Worm (Caenorhabditis elegans) whole organism, midembryonic: Measurements from ENCODE around the gene memi-1.

Source experiments
- T22C8.4 ChIP-seq: fragments of 200-800 bp; sonication (Bioruptor generic); IDR thresholded peaks from 2 replicates; pipeline ENCODE4 v1.3.6; 2022; ENCODE audit warnings: missing genetic modification characterization, missing compliant biosample characterization
- cog-1 ChIP-seq: sonication (generic microtip); optimal IDR thresholded peaks from 2 replicates; lab custom pipeline; 2016; ENCODE audit warnings: missing genetic modification characterization, missing compliant biosample characterization
- flt-1 ChIP-seq: fragments of 200-800 bp; sonication (Bioruptor generic); IDR thresholded peaks from 2 replicates; pipeline ENCODE4 v1.3.6; 2022; ENCODE audit warnings: missing genetic modification characterization, missing compliant biosample characterization
- klf-2 ChIP-seq: fragments of 200-800 bp; sonication (Bioruptor generic); conservative IDR thresholded peaks from 2 replicates; pipeline ENCODE4 v1.3.6; 2022; ENCODE audit warnings: missing genetic modification reagents, missing genetic modification characterization, missing compliant biosample characterization
- med-1 ChIP-seq: sonication (generic microtip); optimal IDR thresholded peaks from 2 replicates; lab custom pipeline; 2017; ENCODE audit warnings: missing genetic modification characterization, mild to moderate bottlenecking, missing compliant biosample characterization, antibody characterized with exemption, missing genetic modification reagents; ENCODE audit not compliant: insufficient read depth
- ref-1 ChIP-seq: fragments of 200-800 bp; sonication (Bioruptor generic); conservative IDR thresholded peaks from 2 replicates; pipeline ENCODE4 v1.3.6; 2022; ENCODE audit warnings: missing genetic modification reagents, missing genetic modification characterization, missing compliant biosample characterization
- tab-1 ChIP-seq: fragments of 200-800 bp; sonication (Bioruptor generic); IDR thresholded peaks from 2 replicates; pipeline ENCODE4 v1.3.6; 2022; ENCODE audit warnings: missing genetic modification characterization, missing compliant biosample characterization
- ztf-23 ChIP-seq: fragments of 200-800 bp; sonication (Bioruptor generic); IDR thresholded peaks from 2 replicates; pipeline ENCODE4 v1.3.6; 2022; ENCODE audit warnings: missing genetic modification reagents, missing genetic modification characterization, missing compliant biosample characterization
- ztf-29 ChIP-seq: fragments of 200-800 bp; sonication (Bioruptor generic); IDR thresholded peaks from 2 replicates; pipeline ENCODE4 v1.3.6; 2022; ENCODE audit warnings: missing genetic modification reagents, missing genetic modification characterization, missing compliant biosample characterization

- TF ChIP-seq klf-2 (GFP tag; lab: Robert Waterston, UW) (no peak), med-1 (GFP tag; lab: Kevin White, UChicago) (no peak), ztf-23 (no peak), cog-1 (tag; lab: Kevin White, UChicago) (no peak), flt-1 (GFP tag; lab: Robert Waterston, UW) (no peak), T22C8.4 (GFP tag; lab: Robert Waterston, UW) (no peak), ztf-29 (GFP tag; lab: Robert Waterston, UW) (no peak), tab-1 (GFP tag; lab: Robert Waterston, UW) (no peak), ref-1 (GFP tag; lab: Robert Waterston, UW) (no peak)
These were observed 42.3 kb upstream of the memi-1 start, which contains the start of gene dpf-7 for ce11 chrIV:4802494-4802893.
